Worm (Caenorhabditis elegans) whole organism, dauer: ENCODE measurements around the gene C36E6.2.

Source experiments
- unc-62 ChIP-seq: sonication (generic microtip); optimal IDR thresholded peaks from 2 replicates; lab custom pipeline; 2017; ENCODE audit warnings: missing biosample characterization, missing genetic modification reagents, missing genetic modification characterization

The C36E6.2 gene

DNA sequence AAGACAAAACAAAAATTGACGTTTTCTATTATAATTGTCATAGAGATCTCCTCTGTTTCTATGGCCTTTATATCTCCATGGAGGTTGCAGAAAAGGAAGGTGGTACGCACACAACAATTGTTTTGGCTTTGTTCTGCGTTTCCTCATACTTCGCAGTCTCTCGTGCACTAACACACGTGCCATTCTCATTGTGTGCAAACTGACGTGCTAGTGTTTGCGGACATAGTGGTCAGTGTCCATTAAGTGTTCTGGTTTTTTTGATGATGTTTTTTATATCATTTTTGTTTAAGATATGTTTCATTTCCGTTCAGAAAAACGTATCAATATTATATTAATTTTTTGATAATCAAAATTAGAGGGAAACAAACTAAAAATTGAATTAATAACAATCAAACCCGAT lies at the start of gene C36E6.2:
Gene C36E6.2, plus strand, starts transcription at position 261 of the 400 bp plus-strand sequence.
- no peak for TF ChIP-seq unc-62 (GFP tag; lab: Kevin White, UChicago)

ce11 chrX:17403058-17403457 lies 48.4 kb upstream of the C36E6.2 start:
- no peak for TF ChIP-seq unc-62 (GFP tag; lab: Kevin White, UChicago)

DNA sequence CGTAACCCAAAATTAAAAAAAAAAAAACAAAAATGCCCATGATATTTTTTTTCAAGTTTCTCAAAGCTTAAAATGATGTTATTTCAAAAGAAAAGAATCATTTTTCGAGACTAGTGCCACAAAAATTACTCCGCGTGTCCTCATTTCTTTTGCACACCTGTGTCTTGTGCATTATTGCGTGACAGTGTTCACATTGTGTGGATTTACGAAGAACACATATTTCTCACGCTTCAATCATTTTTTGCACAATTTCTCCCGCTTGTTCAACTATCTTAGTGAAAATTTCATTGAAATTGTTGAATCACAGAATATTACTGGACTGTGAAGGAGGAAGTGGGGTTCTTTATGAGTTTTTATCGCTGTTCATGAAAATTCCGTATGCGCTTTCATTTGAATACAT lies 42.6 kb upstream of the C36E6.2 start:
- TF ChIP-seq unc-62 (GFP tag; lab: Kevin White, UChicago), result no peak

DNA sequence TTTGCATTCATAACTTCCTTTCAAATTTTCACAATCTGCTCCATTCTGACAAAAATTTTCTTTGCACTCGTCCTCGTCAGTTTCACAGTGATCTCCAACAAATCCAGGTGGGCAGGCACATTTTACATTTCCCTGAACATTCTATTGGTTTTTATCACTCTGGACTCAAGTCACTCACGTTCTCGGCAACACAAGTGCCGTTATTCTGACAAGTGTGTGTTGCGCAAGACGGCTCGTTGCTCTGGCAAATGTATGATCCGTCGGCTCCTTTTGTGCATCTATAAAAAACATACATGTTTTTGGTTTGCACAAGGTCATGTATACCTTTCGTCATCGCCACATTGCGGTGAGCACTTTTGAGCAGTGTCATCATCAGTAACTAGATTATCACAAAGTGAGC lies 38.8 kb upstream of the C36E6.2 start:
- no peak for TF ChIP-seq unc-62 (GFP tag; lab: Kevin White, UChicago)

- TF ChIP-seq unc-62 (GFP tag; lab: Kevin White, UChicago), result no peak
Observed at ce11 chrX:17413868-17414267, 37.6 kb upstream of the C36E6.2 start, which contains the start of gene crb-1. Gene crb-1 (minus strand): TSS chrX:17414014.

- no peak for TF ChIP-seq unc-62 (GFP tag; lab: Kevin White, UChicago)
Observed at ce11 chrX:17417505-17418004, 33.9 kb upstream of the C36E6.2 start.

ce11 chrX:17419813-17420584 lies 31.5 kb upstream of the C36E6.2 start:
- no peak for TF ChIP-seq unc-62 (GFP tag; lab: Kevin White, UChicago)

ce11 chrX:17420585-17421459 lies 30.6 kb upstream of the C36E6.2 start:
- TF ChIP-seq unc-62 (GFP tag; lab: Kevin White, UChicago), result no peak

DNA sequence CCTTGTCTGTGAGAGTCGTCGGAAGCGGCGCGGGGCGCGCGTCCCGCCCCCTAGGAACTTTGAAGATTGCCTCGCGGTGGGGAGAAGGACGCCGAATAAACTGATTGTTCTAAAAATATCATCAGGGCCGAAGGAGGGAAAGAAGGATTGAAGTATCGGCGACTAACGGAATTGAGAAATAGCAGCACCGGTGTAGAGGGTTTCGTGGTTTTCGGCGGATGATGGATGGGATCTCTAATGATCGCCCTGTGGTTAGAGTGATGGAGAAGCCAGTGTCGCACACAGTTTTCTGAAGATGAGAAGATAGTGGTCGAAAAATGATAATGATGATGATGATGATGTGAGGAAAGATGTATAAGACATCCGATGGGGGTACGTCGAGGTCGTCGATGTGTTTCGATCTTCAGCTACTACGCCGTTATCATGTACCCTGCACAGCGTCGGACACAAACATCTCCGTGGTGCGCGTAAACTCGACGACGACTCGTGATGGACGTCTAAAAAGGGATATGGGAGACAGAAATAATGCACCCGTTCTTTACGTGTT lies 29.9 kb upstream of the C36E6.2 start, which contains the start of gene osm-11:
Gene osm-11, minus strand, starts transcription at position 51 of the 547 bp plus-strand sequence.
- no peak for TF ChIP-seq unc-62 (GFP tag; lab: Kevin White, UChicago)

- TF ChIP-seq unc-62 (GFP tag; lab: Kevin White, UChicago), result no peak
Observed at ce11 chrX:17422593-17422992, 28.9 kb upstream of the C36E6.2 start.

DNA sequence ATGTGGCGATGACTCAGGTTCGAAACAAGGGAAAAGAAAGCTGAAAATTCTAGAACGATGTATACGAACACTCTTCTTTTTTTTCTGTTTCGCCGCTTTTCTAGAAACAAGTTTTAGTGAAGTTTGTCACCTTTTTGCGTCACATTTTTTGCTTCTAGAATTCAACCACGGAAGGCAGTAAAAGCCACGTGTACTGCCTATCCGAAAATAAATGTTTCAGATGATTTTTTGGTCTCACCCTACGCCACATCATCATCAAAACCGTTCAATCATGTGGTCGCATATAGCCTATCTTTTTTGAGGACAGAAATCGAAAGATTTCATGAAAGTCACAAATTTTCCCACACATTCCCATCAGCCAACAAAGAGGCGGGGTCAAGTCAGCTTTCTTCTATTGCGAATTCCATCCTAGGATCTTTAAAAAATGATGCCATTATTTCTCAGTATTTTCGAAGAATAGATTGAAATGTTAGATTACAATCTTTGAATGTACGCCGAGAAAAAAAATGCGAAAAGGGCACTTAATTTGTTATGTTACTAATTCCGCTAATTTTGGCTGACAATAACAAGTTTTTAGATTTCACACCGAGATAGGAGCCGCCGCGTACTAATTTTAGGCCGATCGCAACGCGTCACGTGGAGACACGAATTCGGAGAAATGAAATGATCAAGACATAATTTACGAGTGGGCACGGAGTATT lies 27.4 kb upstream of the C36E6.2 start:
- no peak for TF ChIP-seq unc-62 (GFP tag; lab: Kevin White, UChicago)

DNA sequence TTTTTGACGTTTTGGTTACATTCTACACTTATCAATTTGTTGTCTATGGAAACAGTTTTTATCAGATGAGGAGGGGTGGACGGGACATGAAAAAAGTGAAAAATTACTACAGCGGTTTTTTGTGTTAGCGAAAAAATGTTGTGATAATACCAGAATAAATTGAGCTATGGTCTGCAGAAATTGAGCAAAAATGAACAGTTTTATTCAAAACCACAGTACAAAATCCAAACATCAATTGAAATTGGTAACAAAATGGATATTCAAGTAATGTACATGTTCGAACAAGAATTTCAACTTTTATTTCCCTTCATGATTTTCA lies 26.9 kb upstream of the C36E6.2 start:
- no peak for TF ChIP-seq unc-62 (GFP tag; lab: Kevin White, UChicago)

DNA sequence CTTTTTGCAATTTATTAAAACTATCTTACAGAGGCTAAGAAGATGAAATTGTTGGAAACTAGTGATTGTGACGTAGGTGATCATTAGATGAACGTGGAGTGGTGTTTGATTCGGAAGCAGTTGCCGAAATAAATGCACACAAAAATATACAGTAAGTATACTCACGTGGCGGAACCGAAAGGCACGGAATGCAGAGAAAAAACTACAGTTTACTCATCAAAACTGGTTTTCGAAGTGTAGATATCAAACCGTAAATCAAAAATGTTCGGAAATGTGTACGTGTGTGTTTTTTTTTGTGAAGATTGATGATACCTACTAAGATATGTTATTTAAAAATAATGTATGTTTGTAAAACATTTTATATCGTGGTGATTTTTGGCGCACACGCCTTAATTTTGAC lies 24.8 kb upstream of the C36E6.2 start:
- no peak for TF ChIP-seq unc-62 (GFP tag; lab: Kevin White, UChicago)

DNA sequence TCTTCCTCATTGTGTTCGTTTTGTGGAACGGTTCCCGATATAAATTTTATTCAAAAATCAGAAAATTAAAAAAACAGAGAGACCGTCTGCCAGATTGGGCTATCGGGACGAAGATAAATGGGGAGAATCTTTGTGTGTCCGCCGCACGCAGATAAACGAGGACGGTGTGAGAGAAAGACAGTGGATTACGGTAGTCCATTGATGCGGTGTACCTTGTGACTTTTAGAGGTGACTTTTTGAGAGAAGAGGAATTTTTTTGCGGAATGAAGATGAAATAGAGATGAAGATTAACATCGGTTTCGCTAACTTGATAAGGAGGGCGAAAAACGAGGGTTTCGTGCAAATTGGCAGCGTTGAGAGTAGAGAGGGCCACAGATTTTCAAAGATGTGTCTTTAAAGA lies 23.7 kb upstream of the C36E6.2 start:
- TF ChIP-seq unc-62 (GFP tag; lab: Kevin White, UChicago), result no peak

DNA sequence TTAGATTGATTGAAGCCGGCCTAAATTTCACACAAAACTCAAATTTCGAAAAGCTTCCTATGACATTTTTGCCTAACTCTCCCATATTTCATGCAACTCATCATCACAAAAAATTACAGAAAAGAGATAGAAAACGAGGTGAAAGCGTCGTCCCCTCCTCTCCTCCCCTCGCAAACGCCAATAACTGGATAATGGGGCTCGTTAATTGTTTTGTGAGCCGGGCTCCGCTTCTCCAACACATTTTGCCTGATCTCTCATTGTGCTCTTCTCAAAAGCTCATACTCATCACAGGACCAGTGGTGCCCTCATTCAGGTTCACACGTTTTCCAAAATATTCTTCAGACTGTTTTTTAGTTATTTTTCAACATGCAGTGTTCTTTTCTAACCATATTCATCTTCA lies 22.7 kb upstream of the C36E6.2 start, which contains the start of gene pbo-6:
Gene pbo-6, plus strand, starts transcription at position 240 of the 400 bp plus-strand sequence.
- TF ChIP-seq unc-62 (GFP tag; lab: Kevin White, UChicago), result no peak
